Worm (Caenorhabditis elegans): ENCODE measurements around the gene C42C1.12.
A peak's percentile ranks its signal among the peaks of the same experiment; 100 is the strongest.

C42C1.12 gene

DNA sequence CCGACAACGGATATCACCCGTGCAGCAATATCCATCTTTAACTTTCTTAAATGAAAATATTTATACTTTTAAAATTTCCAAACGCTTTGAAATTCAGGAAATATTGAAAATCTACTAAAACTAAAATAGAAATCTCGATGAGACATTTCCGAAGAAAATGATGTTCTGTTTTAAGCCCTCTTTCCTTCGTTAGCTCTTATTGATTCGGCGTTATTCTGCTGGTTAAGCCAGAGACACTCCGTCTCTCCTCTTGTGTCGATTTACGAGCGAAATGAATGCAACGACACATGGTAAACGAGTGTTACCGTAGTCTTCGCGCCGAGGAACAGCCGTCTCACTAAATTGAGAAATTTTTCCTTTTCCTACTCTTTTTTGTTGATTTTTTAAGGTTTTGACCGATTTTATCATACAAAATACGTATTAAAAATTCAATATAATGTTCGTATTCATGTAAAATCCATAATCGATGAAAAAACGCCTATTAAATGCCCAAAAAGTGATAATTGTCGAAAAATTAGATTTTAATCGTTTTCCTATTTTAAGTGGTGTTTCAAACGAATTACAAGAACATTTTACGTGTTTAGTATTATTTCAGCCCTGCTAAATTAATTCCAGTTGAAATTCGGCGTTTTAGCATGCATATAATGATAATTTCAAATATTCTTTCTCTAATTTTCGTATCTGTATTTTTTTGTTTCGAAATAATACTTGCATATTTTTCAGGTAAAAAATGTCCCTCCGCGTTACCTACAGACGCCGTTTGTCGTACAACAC, 13.5 kb downstream of the C42C1.12 start, which contains the start of the genes ppm-1.H and rpl-34 (continued):
- TF ChIP-seq lin-15B (tag; optimal IDR thresholded peaks at IDR 0.05) (peak; percentile 62), dpl-1 (GFP tag; optimal IDR thresholded peaks at IDR 0.05) (peak; percentile 56 to 79 (median 66)), nhr-237 (tag; optimal IDR thresholded peaks at IDR 0.05) (no peak), hlh-17 (GFP tag; optimal IDR thresholded peaks at IDR 0.05; ENCODE audit: borderline replicate concordance) (no peak), snpc-4 (tag; optimal IDR thresholded peaks at IDR 0.05) (no peak), C04F5.9 (tag; optimal IDR thresholded peaks at IDR 0.05) (no peak), alr-1 (tag; optimal IDR thresholded peaks at IDR 0.05; ENCODE audit: borderline replicate concordance) (no peak), nhr-28 (tag; optimal IDR thresholded peaks at IDR 0.05) (no peak), lin-39 (tag; optimal IDR thresholded peaks at IDR 0.05) (no peak), F16B12.6 (tag; optimal IDR thresholded peaks at IDR 0.05) (peak; percentile 62), sox-4 (tag; optimal IDR thresholded peaks at IDR 0.05) (no peak), grh-1 (GFP tag; IDR thresholded peaks at IDR 0.05) (no peak), nhr-11 (tag; optimal IDR thresholded peaks at IDR 0.05) (no peak), jun-1 (tag; optimal IDR thresholded peaks at IDR 0.05) (no peak), mdl-1 (tag; optimal IDR thresholded peaks at IDR 0.05) (peak in 1 of 2 experiments; percentile 59), aha-1 (tag; optimal IDR thresholded peaks at IDR 0.05) (no peak), pax-3 (tag; optimal IDR thresholded peaks at IDR 0.05) (no peak), ets-5 (GFP tag; IDR thresholded peaks at IDR 0.05) (no peak), vab-15 (tag; optimal IDR thresholded peaks at IDR 0.05) (no peak), rnt-1 (tag; optimal IDR thresholded peaks at IDR 0.05) (peak; percentile 55), fos-1 (tag; optimal IDR thresholded peaks at IDR 0.05) (peak; percentile 9), unc-30 (tag; optimal IDR thresholded peaks at IDR 0.05) (no peak), unc-86 (tag; optimal IDR thresholded peaks at IDR 0.05) (peak; percentile 19), ceh-90 (tag; optimal IDR thresholded peaks at IDR 0.05) (no peak), Y116A8C.19 (tag; optimal IDR thresholded peaks at IDR 0.05; ENCODE audit: borderline replicate concordance) (no peak), nhr-20 (tag; optimal IDR thresholded peaks at IDR 0.05) (peak; percentile 52), sup-37 (GFP tag; optimal IDR thresholded peaks at IDR 0.05) (no peak), nhr-12 (tag; optimal IDR thresholded peaks at IDR 0.05) (no peak), ceh-63 (GFP tag; optimal IDR thresholded peaks at IDR 0.05) (no peak), mep-1 (tag; optimal IDR thresholded peaks at IDR 0.05) (peak; percentile 73), nhr-47 (tag; optimal IDR thresholded peaks at IDR 0.05) (peak; percentile 62), lin-35 (GFP tag; optimal IDR thresholded peaks at IDR 0.05) (peak; percentile 70 to 81), ztf-4 (tag; optimal IDR thresholded peaks at IDR 0.05) (no peak), fkh-10 (GFP tag; optimal IDR thresholded peaks at IDR 0.05) (no peak), efl-3 (GFP tag; optimal IDR thresholded peaks at IDR 0.05) (no peak), fkh-8 (tag; optimal IDR thresholded peaks at IDR 0.05) (peak; percentile 54), egl-27 (tag; optimal IDR thresholded peaks at IDR 0.05) (no peak), unc-62 (GFP tag; optimal IDR thresholded peaks at IDR 0.05) (no peak), nhr-71 (tag; optimal IDR thresholded peaks at IDR 0.05) (peak; percentile 63), nhr-84 (tag; optimal IDR thresholded peaks at IDR 0.05) (no peak), zag-1 (tag; optimal IDR thresholded peaks at IDR 0.05) (no peak), irx-1 (tag; optimal IDR thresholded peaks at IDR 0.05) (no peak), elt-2 (tag; optimal IDR thresholded peaks at IDR 0.05) (no peak), hpl-2 (GFP tag; optimal IDR thresholded peaks at IDR 0.05) (no peak), tbx-2 (tag; optimal IDR thresholded peaks at IDR 0.05) (peak; percentile 49), C34B4.2 (tag; optimal IDR thresholded peaks at IDR 0.05) (no peak), zip-4 (GFP tag; optimal IDR thresholded peaks at IDR 0.05) (no peak), aly-2 (tag; optimal IDR thresholded peaks at IDR 0.05) (no peak), sptf-1 (tag; optimal IDR thresholded peaks at IDR 0.05) (no peak), xbp-1 (tag; optimal IDR thresholded peaks at IDR 0.05) (peak; percentile 65), efl-1 (optimal IDR thresholded peaks at IDR 0.05) (peak; percentile 73 to 86), efl-1 (GFP tag; optimal IDR thresholded peaks at IDR 0.05 in 1 of 2) (peak; percentile 69 to 87), swsn-7 (tag; optimal IDR thresholded peaks at IDR 0.05) (peak; percentile 43)

Measured in whole organism, L1 larva.